Fruit fly (Drosophila melanogaster): ENCODE measurements around the gene yin.

The yin gene

DNA sequence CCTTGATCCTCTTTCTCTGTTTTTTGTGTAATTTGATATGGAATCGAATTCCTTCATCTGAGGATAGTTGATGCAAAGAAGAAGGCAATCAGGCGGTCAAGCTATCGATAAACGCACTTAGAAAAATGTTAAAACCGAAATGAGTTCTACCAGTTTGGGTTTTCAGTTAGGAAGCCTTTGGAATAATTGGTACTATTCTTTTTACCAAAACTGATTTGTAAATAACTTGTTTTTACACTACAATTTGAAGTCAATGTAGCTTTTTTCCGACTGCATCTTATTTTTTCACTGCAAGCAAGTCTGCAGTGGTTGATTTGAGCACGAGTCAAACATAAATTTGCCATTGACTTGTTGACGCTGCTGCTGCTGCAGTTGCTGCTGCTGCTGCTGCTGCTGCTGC lies 40.0 kb downstream of the yin start (continued):
- TF ChIP-seq Hr4 (GFP tag; optimal IDR thresholded peaks at IDR 0.05) = peak; percentile 15
- peak; percentile 45 for TF ChIP-seq CG3919 (GFP tag; optimal IDR thresholded peaks at IDR 0.05)
- TF ChIP-seq CG10669 (GFP tag; optimal IDR thresholded peaks at IDR 0.05) = no peak
- TF ChIP-seq spab (GFP tag; optimal IDR thresholded peaks at IDR 0.05) = no peak
- no peak for TF ChIP-seq Sox15 (GFP tag; optimal IDR thresholded peaks at IDR 0.05)
- no peak for TF ChIP-seq CG11294 (GFP tag; IDR thresholded peaks at IDR 0.05)
- TF ChIP-seq CG6854 (GFP tag; optimal IDR thresholded peaks at IDR 0.05) = no peak
- TF ChIP-seq CG8632 (GFP tag; optimal IDR thresholded peaks at IDR 0.05) = no peak

DNA sequence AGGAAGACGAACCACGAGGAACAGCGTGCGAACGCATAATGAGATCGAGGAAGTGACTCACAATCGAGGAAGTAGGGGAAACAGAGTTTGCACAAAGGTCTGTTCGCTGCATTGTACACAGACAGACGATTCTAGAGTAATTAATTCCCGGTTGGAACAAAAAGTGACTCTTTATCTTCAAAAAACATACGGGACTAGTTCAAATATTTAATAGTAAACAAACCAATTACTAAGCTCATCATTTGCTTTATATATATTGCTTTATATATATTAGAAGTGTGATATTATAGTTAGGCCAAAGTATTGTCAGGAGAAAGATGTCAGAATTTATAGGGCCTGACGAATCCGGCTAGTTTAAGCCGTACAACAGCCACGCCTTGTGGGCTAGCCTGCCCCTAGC lies 43.8 kb downstream of the yin start, which contains the start of gene CG2901:
Gene CG2901, plus strand, starts transcription at position 301 of the 400 bp plus-strand sequence.
- TF ChIP-seq esn (GFP tag; optimal IDR thresholded peaks at IDR 0.05) (no peak), lz (GFP tag; optimal IDR thresholded peaks at IDR 0.05) (no peak), cyc (GFP tag; optimal IDR thresholded peaks at IDR 0.05) (no peak), Ets21C (GFP tag; optimal IDR thresholded peaks at IDR 0.05) (no peak), net (GFP tag; optimal IDR thresholded peaks at IDR 0.05) (no peak), vri (GFP tag; optimal IDR thresholded peaks at IDR 0.05) (no peak), CG6854 (GFP tag; optimal IDR thresholded peaks at IDR 0.05) (no peak), CG16779 (tag; optimal IDR thresholded peaks at IDR 0.05) (no peak), eg (GFP tag; IDR thresholded peaks at IDR 0.05) (no peak), achi (GFP tag; optimal IDR thresholded peaks at IDR 0.05) (no peak), CG11902 (GFP tag; optimal IDR thresholded peaks at IDR 0.05) (no peak), Hr38 (GFP tag; optimal IDR thresholded peaks at IDR 0.05) (no peak), Ets96B (tag; optimal IDR thresholded peaks at IDR 0.05) (no peak), CG9139 (GFP tag; optimal IDR thresholded peaks at IDR 0.05) (no peak), CG8632 (GFP tag; optimal IDR thresholded peaks at IDR 0.05) (no peak)

DNA sequence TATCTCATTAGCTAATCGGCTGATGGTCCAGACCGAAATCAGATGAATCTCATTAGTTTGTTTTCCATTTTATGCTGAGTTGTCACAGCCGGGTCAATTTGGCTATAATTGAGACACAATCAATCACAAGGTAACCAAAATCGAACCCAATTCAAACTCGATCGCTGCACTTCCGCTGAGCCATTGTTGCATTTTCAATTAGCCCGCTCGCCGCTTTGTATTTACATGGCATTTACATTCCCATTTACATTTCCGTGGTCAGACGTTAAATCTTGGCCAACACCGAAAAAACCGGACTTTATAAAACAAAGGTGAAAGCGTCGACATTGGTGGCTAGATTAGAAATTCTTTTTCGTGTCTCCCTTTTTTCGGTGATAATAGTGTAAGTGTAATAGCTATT lies 46.7 kb downstream of the yin start:
- no peak for TF ChIP-seq CG6163 (GFP tag; IDR thresholded peaks at IDR 0.05)
- TF ChIP-seq CG11294 (GFP tag; IDR thresholded peaks at IDR 0.05) = no peak
- TF ChIP-seq Met (GFP tag; optimal IDR thresholded peaks at IDR 0.05) = no peak
- TF ChIP-seq CG3919 (GFP tag; optimal IDR thresholded peaks at IDR 0.05) = no peak

DNA sequence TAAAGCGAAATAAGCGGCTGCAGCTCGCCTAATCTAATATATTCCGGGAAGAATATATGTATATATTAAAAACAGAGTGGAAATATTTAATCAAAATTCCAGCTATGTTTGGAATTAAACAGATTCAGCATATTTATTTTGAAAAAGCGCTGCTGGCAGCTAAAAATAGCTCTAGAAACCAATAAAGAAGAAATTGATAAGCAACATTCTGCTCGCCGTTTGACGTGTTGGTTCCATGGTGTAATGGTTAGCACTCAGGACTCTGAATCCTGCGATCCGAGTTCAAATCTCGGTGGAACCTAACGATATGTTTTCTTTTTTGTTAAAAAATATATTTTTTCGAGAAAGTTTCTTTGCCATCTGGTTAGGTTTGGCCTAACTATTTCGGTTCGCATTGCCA lies 52.3 kb downstream of the yin start:
- no peak for TF ChIP-seq CG6792 (GFP tag; optimal IDR thresholded peaks at IDR 0.05)
- TF ChIP-seq CG1621 (tag; optimal IDR thresholded peaks at IDR 0.05) = no peak
- no peak for TF ChIP-seq net (GFP tag; optimal IDR thresholded peaks at IDR 0.05)
- no peak for TF ChIP-seq CG11762 (GFP tag; optimal IDR thresholded peaks at IDR 0.05; ENCODE audit: insufficient read depth)
- TF ChIP-seq CG11902 (GFP tag; optimal IDR thresholded peaks at IDR 0.05) = no peak
- no peak for TF ChIP-seq Lpt (GFP tag; optimal IDR thresholded peaks at IDR 0.05)
- no peak for TF ChIP-seq CG4318 (GFP tag; optimal IDR thresholded peaks at IDR 0.05)
- TF ChIP-seq CG15336 (GFP tag; IDR thresholded peaks at IDR 0.05) = no peak
- no peak for TF ChIP-seq Eip78C (GFP tag)
- TF ChIP-seq Smox (GFP tag; optimal IDR thresholded peaks at IDR 0.05) = no peak
- TF ChIP-seq CG3032 (tag; optimal IDR thresholded peaks at IDR 0.05) = no peak
- TF ChIP-seq acj6 (GFP tag; optimal IDR thresholded peaks at IDR 0.05) = no peak
- TF ChIP-seq Hr38 (GFP tag; optimal IDR thresholded peaks at IDR 0.05) = no peak
- TF ChIP-seq CG3919 (GFP tag; optimal IDR thresholded peaks at IDR 0.05) = no peak
- no peak for TF ChIP-seq Eip93F (GFP tag; optimal IDR thresholded peaks at IDR 0.05)
- TF ChIP-seq CG10631 (GFP tag; optimal IDR thresholded peaks at IDR 0.05) = no peak
- TF ChIP-seq CG8319 (GFP tag; optimal IDR thresholded peaks at IDR 0.05) = no peak
- TF ChIP-seq cyc (GFP tag; optimal IDR thresholded peaks at IDR 0.05) = no peak
- TF ChIP-seq eg (GFP tag; IDR thresholded peaks at IDR 0.05) = no peak

DNA sequence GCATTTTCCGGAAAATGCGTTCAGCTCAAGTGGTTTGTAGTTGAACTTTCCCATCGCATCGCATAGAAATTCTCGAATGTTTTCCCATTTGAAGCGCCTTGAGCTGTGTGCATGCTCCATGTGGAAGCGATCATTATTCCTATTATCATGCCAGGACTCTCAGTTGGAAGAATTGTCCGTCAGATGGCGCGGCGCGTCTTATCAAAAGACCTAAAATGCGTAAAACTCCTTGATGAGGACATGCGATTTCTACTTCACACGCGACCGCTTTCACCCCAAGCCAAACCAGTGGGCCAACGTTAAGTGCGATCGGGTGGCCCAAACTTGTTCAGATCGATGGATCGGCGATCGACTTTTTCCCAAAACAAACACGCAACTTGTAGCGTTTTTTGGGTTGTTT lies 56.1 kb downstream of the yin start:
- TF ChIP-seq Eip75B (GFP tag; optimal IDR thresholded peaks at IDR 0.05) (no peak), Hr39 (GFP tag; optimal IDR thresholded peaks at IDR 0.05) (no peak), OdsH (GFP tag; optimal IDR thresholded peaks at IDR 0.05) (no peak), CG16779 (tag; optimal IDR thresholded peaks at IDR 0.05) (no peak), salr (GFP tag; optimal IDR thresholded peaks at IDR 0.05) (no peak), CG8319 (GFP tag; optimal IDR thresholded peaks at IDR 0.05) (no peak), svp (GFP tag) (no peak), Ets21C (GFP tag; optimal IDR thresholded peaks at IDR 0.05) (no peak), cyc (GFP tag; optimal IDR thresholded peaks at IDR 0.05) (no peak), Gug (GFP tag; IDR thresholded peaks at IDR 0.05) (no peak), Hr4 (GFP tag; optimal IDR thresholded peaks at IDR 0.05) (no peak), CG8632 (GFP tag; optimal IDR thresholded peaks at IDR 0.05) (no peak), lz (GFP tag; optimal IDR thresholded peaks at IDR 0.05) (no peak), fkh (GFP tag; optimal IDR thresholded peaks at IDR 0.05) (no peak), CG31627 (GFP tag; optimal IDR thresholded peaks at IDR 0.05) (no peak), CG7368 (GFP tag; optimal IDR thresholded peaks at IDR 0.05) (no peak)

All from whole organism, prepupa.